Fruit fly (Drosophila melanogaster) ovary, adult (tissue): ENCODE data around the gene TrpRS-m.

ENCODE experiments used
- CG17801 ChIP-seq: fragments of 200-800 bp; optimal IDR thresholded peaks from 2 replicates; lab custom pipeline; 2019; ENCODE audit warnings: missing biosample characterization, mild to moderate bottlenecking, missing genetic modification characterization, moderate library complexity; ENCODE audit not compliant: partially characterized antibody

Gene TrpRS-m

dm6 chr3L:17849517-17849916 lies at the start of gene TrpRS-m:
TrpRS-m (plus strand) TSS chr3L:17849727.
- no peak for TF ChIP-seq CG17801 (GFP tag; lab: Kevin White, UChicago)

dm6 chr3L:17802107-17802506 lies 47.4 kb upstream of the TrpRS-m start, which contains the start of gene NUCB1:
NUCB1 (minus strand) TSS chr3L:17802279.
- TF ChIP-seq CG17801 (GFP tag; lab: Kevin White, UChicago) = peak; percentile 51

- TF ChIP-seq CG17801 (GFP tag; lab: Kevin White, UChicago) = peak; percentile 30
Measured at dm6 chr3L:17804511-17804910, 45.0 kb upstream of the TrpRS-m start, which contains the start of gene ais. ais (minus strand) TSS chr3L:17804715.

- TF ChIP-seq CG17801 (GFP tag; lab: Kevin White, UChicago) = no peak
Measured at dm6 chr3L:17806357-17807025, 43.0 kb upstream of the TrpRS-m start, which contains the start of gene CG32187. CG32187 (minus strand) TSS chr3L:17806365.

dm6 chr3L:17808597-17809213 lies 40.8 kb upstream of the TrpRS-m start, which contains the start of gene CG32191:
CG32191 (minus strand) TSS chr3L:17809146.
- TF ChIP-seq CG17801 (GFP tag; lab: Kevin White, UChicago) = no peak

dm6 chr3L:17814036-17814435 lies 35.5 kb upstream of the TrpRS-m start, which contains the start of gene Cln3:
Cln3 (minus strand) TSS chr3L:17814119.
- peak; percentile 50 for TF ChIP-seq CG17801 (GFP tag; lab: Kevin White, UChicago)

- no peak for TF ChIP-seq CG17801 (GFP tag; lab: Kevin White, UChicago)
Measured at dm6 chr3L:17817821-17818220, 31.7 kb upstream of the TrpRS-m start, which contains the start of gene Ir75a. Ir75a (minus strand) TSS chr3L:17817921.

dm6 chr3L:17820093-17820492 lies 29.4 kb upstream of the TrpRS-m start, which contains the start of gene Ir75b:
Ir75b (minus strand) TSS chr3L:17820193.
- no peak for TF ChIP-seq CG17801 (GFP tag; lab: Kevin White, UChicago)

dm6 chr3L:17822784-17823383 lies 26.6 kb upstream of the TrpRS-m start, which contains the start of the genes Ir75c and Grd:
Ir75c (minus strand) TSS chr3L:17822834.
Grd (plus strand) TSS chr3L:17823333.
- TF ChIP-seq CG17801 (GFP tag; lab: Kevin White, UChicago) = no peak

dm6 chr3L:17833525-17833924 lies 16.0 kb upstream of the TrpRS-m start, which contains the start of gene CG32188:
CG32188 (minus strand) TSS chr3L:17833625.
- TF ChIP-seq CG17801 (GFP tag; lab: Kevin White, UChicago) = no peak

- TF ChIP-seq CG17801 (GFP tag; lab: Kevin White, UChicago) = no peak
Measured at dm6 chr3L:17835074-17835473, 14.5 kb upstream of the TrpRS-m start, which contains the start of gene CG32189. CG32189 (minus strand) TSS chr3L:17835174.

dm6 chr3L:17841085-17841606 lies 8.4 kb upstream of the TrpRS-m start, which contains the start of gene CG5577:
CG5577 (minus strand) TSS chr3L:17841427.
- peak; percentile 73 for TF ChIP-seq CG17801 (GFP tag; lab: Kevin White, UChicago)

- peak; percentile 11 for TF ChIP-seq CG17801 (GFP tag; lab: Kevin White, UChicago)
Measured at dm6 chr3L:17842892-17843703, 6.4 kb upstream of the TrpRS-m start, which contains the start of gene CG5567. CG5567 (minus strand) TSS chr3L:17843544.
